Fruit fly (Drosophila melanogaster): ENCODE data around the gene PolZ2.

PolZ2 gene

dm6 chr3R:5601044-5601523, 12.4 kb downstream of the PolZ2 start, which contains the start of the genes kra and SecS (continued):
- peak; percentile 25; the same call in 1 of the 4 replicates for TF ChIP-seq Gug (GFP tag; IDR thresholded peaks at IDR 0.05)
- no peak for TF ChIP-seq CG8281 (tag; optimal IDR thresholded peaks at IDR 0.05)
- TF ChIP-seq HLHmδ (GFP tag; optimal IDR thresholded peaks at IDR 0.05): peak; percentile 80
- no peak for TF ChIP-seq CG5953 (GFP tag; IDR thresholded peaks at IDR 0.05)
- TF ChIP-seq CG10565 (GFP tag; optimal IDR thresholded peaks at IDR 0.05): no peak
- peak; percentile 29 for TF ChIP-seq Bteb2 (GFP tag; optimal IDR thresholded peaks at IDR 0.05)
- TF ChIP-seq CG6654 (GFP tag; optimal IDR thresholded peaks at IDR 0.05): peak; percentile 31
- TF ChIP-seq Max (GFP tag; optimal IDR thresholded peaks at IDR 0.05): peak; percentile 60
- TF ChIP-seq zen (tag; optimal IDR thresholded peaks at IDR 0.05): peak; percentile 12
- no peak for TF ChIP-seq tna (GFP tag; IDR thresholded peaks at IDR 0.05; ENCODE audit: partially characterized antibody)
- peak; percentile 29 for TF ChIP-seq Dek (tag; optimal IDR thresholded peaks at IDR 0.05)
- no peak for TF ChIP-seq ken (GFP tag; IDR thresholded peaks at IDR 0.05)
- peak; percentile 58 for TF ChIP-seq Dp (GFP tag; optimal IDR thresholded peaks at IDR 0.05)
- no peak for TF ChIP-seq pb (GFP tag; optimal IDR thresholded peaks at IDR 0.05)
- peak; percentile 57 for TF ChIP-seq CG1647 (GFP tag; optimal IDR thresholded peaks at IDR 0.05)
- TF ChIP-seq Hmr (GFP tag; optimal IDR thresholded peaks at IDR 0.05): peak; percentile 81
- TF ChIP-seq CG15514 (GFP tag; optimal IDR thresholded peaks at IDR 0.05): peak; percentile 83
- TF ChIP-seq CG6765 (GFP tag; optimal IDR thresholded peaks at IDR 0.05): peak; percentile 41
- peak; percentile 73 for TF ChIP-seq lilli (GFP tag; optimal IDR thresholded peaks at IDR 0.05)
- peak; percentile 65 for TF ChIP-seq tin (GFP tag; optimal IDR thresholded peaks at IDR 0.05)
- no peak for TF ChIP-seq CG3065 (GFP tag; optimal IDR thresholded peaks at IDR 0.05)
- no peak for TF ChIP-seq Dll (GFP tag; IDR thresholded peaks at IDR 0.05; ENCODE audit: partially characterized antibody)
- peak; percentile 27 for TF ChIP-seq twi (tag; optimal IDR thresholded peaks at IDR 0.05)
- no peak for TF ChIP-seq CHES-1-like (GFP tag; optimal IDR thresholded peaks at IDR 0.05)
- TF ChIP-seq CG13624 (GFP tag; optimal IDR thresholded peaks at IDR 0.05): peak; percentile 32
- TF ChIP-seq CG30431 (GFP tag; optimal IDR thresholded peaks at IDR 0.05): no peak
- peak; percentile 40 for TF ChIP-seq NC2β (GFP tag; optimal IDR thresholded peaks at IDR 0.05)
- TF ChIP-seq CG10654 (GFP tag; optimal IDR thresholded peaks at IDR 0.05): peak; percentile 62
- TF ChIP-seq CG12299 (tag; optimal IDR thresholded peaks at IDR 0.05): peak; percentile 43
- TF ChIP-seq Ets97D (GFP tag; optimal IDR thresholded peaks at IDR 0.05): peak; percentile 92
- TF ChIP-seq CG18764 (GFP tag; optimal IDR thresholded peaks at IDR 0.05): peak; percentile 27
- peak; percentile 58 for TF ChIP-seq CG15696 (tag; optimal IDR thresholded peaks at IDR 0.05)
- TF ChIP-seq Doc3 (GFP tag; IDR thresholded peaks at IDR 0.05; ENCODE audit: partially characterized antibody): no peak
- peak; percentile 85 for TF ChIP-seq Lhr (GFP tag; optimal IDR thresholded peaks at IDR 0.05)
- no peak for TF ChIP-seq CG10959 (GFP tag; IDR thresholded peaks at IDR 0.05)
- TF ChIP-seq lab (GFP tag; optimal IDR thresholded peaks at IDR 0.05): peak; percentile 52
- peak; percentile 89 for TF ChIP-seq Med (GFP tag)
- peak; percentile 14 for TF ChIP-seq CG13894 (tag; optimal IDR thresholded peaks at IDR 0.05)
- TF ChIP-seq Hr3 (GFP tag; optimal IDR thresholded peaks at IDR 0.05): peak; percentile 66
- peak; percentile 66 for TF ChIP-seq maf-S (GFP tag; optimal IDR thresholded peaks at IDR 0.05)
- TF ChIP-seq Mrtf (GFP tag; IDR thresholded peaks at IDR 0.05): no peak
- peak; percentile 71 for TF ChIP-seq Blimp-1 (GFP tag; optimal IDR thresholded peaks at IDR 0.05)
- TF ChIP-seq CG1233 (GFP tag; optimal IDR thresholded peaks at IDR 0.05): peak; percentile 36
- TF ChIP-seq dm (GFP tag; optimal IDR thresholded peaks at IDR 0.05): no peak
- TF ChIP-seq CG7928 (GFP tag; optimal IDR thresholded peaks at IDR 0.05): peak; percentile 35
- no peak for TF ChIP-seq CG12236 (GFP tag; optimal IDR thresholded peaks at IDR 0.05)
- TF ChIP-seq vfl (GFP tag; optimal IDR thresholded peaks at IDR 0.05): peak; percentile 8
- no peak for TF ChIP-seq sr (GFP tag; IDR thresholded peaks at IDR 0.05)
- TF ChIP-seq CG33213 (GFP tag; optimal IDR thresholded peaks at IDR 0.05): peak; percentile 65
- peak; percentile 26 for TF ChIP-seq CG10462 (GFP tag; optimal IDR thresholded peaks at IDR 0.05)
- TF ChIP-seq Camta (GFP tag; optimal IDR thresholded peaks at IDR 0.05): peak; percentile 5

Measured in whole organism, embryonic.